ENCODE assay signal across 2 worm cellular contexts in genomic region chrIV:8467343-8467742, ce11.
A peak's percentile ranks its signal among the peaks of the same experiment; 100 is the strongest.
TF ChIP-seq lines count a peak whose summit lies in the region.

No protein-coding gene starts in this region.

TF ChIP-seq in whole organism, L4 larva, 104 proteins besides CTCF, POLR2A, EP300 and RAD21:
- 0 out of 2 replicates have a peak, but pooled peaks have one; percentile 27 for TF ChIP-seq snpc-1.2 (GFP tag; IDR thresholded peaks at IDR 0.05; lab: Robert Waterston, UW)

TF ChIP-seq in whole organism, young adult, 124 proteins besides CTCF, POLR2A, EP300 and RAD21:
- TF ChIP-seq rcor-1 (GFP tag; IDR thresholded peaks at IDR 0.05; lab: Robert Waterston, UW) (0 out of 2 replicates have a peak, but pooled peaks have one; percentile 11), dox-1 (GFP tag; IDR thresholded peaks at IDR 0.05; lab: Robert Waterston, UW) (0 out of 2 replicates have a peak, but pooled peaks have one; percentile 49), madf-6 (GFP tag; IDR thresholded peaks at IDR 0.05; lab: Robert Waterston, UW) (peak; percentile 54), aptf-3 (GFP tag; IDR thresholded peaks at IDR 0.05; lab: Robert Waterston, UW) (0 out of 2 replicates have a peak, but pooled peaks have one; percentile 17), egrh-3 (GFP tag; IDR thresholded peaks at IDR 0.05; lab: Robert Waterston, UW) (peak; percentile 17; the same call in 1 of the 2 replicates), F33H1.4 (GFP tag; IDR thresholded peaks at IDR 0.05; lab: Robert Waterston, UW) (peak; percentile 68), hsf-1 (GFP tag; IDR thresholded peaks at IDR 0.05; lab: Robert Waterston, UW) (peak; percentile 97)
TF ChIP-seq in whole organism, young adult: peak in this region for 7; not testable (repeated sequence) for 117.
